Worm (Caenorhabditis elegans): ENCODE measurements around the gene kcnl-1.

Gene kcnl-1

ce11 chrV:19637890-19638289, 72.7 kb downstream of the kcnl-1 start:
- TF ChIP-seq nhr-12 (tag; optimal IDR thresholded peaks at IDR 0.05), result no peak
- TF ChIP-seq gmeb-1 (tag; optimal IDR thresholded peaks at IDR 0.05), result no peak
- no peak for TF ChIP-seq ztf-11 (tag; optimal IDR thresholded peaks at IDR 0.05)
- TF ChIP-seq R02D3.7 (tag; optimal IDR thresholded peaks at IDR 0.05), result no peak
- TF ChIP-seq dmd-4 (tag; optimal IDR thresholded peaks at IDR 0.05), result no peak

ce11 chrV:19640808-19641207, 75.6 kb downstream of the kcnl-1 start, which contains the start of gene Y43F8C.6:
TSS of gene Y43F8C.6 (minus strand) at chrV:19640908.
- no peak for TF ChIP-seq ZK546.5 (tag; optimal IDR thresholded peaks at IDR 0.05)
- no peak for TF ChIP-seq ceh-16 (tag; optimal IDR thresholded peaks at IDR 0.05)

- peak; percentile 66 for TF ChIP-seq gmeb-1 (tag; optimal IDR thresholded peaks at IDR 0.05)
- TF ChIP-seq nhr-6 (tag; optimal IDR thresholded peaks at IDR 0.05), result peak; percentile 15
- no peak for TF ChIP-seq nhr-23 (tag; optimal IDR thresholded peaks at IDR 0.05)
- peak; percentile 59 for TF ChIP-seq nhr-11 (tag; optimal IDR thresholded peaks at IDR 0.05)
- peak; percentile 79 for TF ChIP-seq fos-1 (tag; optimal IDR thresholded peaks at IDR 0.05)
- TF ChIP-seq sma-3 (GFP tag; optimal IDR thresholded peaks at IDR 0.05), result peak; percentile 84
- no peak for TF ChIP-seq skn-1 (tag; optimal IDR thresholded peaks at IDR 0.05)
- TF ChIP-seq sem-4 (tag; optimal IDR thresholded peaks at IDR 0.05), result peak; percentile 11
- no peak for TF ChIP-seq unc-62 (GFP tag; optimal IDR thresholded peaks at IDR 0.05)
- TF ChIP-seq R02D3.7 (tag; optimal IDR thresholded peaks at IDR 0.05), result no peak
- TF ChIP-seq ZK546.5 (tag; optimal IDR thresholded peaks at IDR 0.05), result no peak
- no peak for TF ChIP-seq unc-39 (tag; optimal IDR thresholded peaks at IDR 0.05)
- no peak for TF ChIP-seq alr-1 (tag; optimal IDR thresholded peaks at IDR 0.05)
- no peak for TF ChIP-seq ama-1 (optimal IDR thresholded peaks at IDR 0.05)
- TF ChIP-seq lin-13 (GFP tag; optimal IDR thresholded peaks at IDR 0.05), result peak; percentile 84
- TF ChIP-seq ztf-11 (tag; optimal IDR thresholded peaks at IDR 0.05), result no peak
- TF ChIP-seq snpc-4 (tag; optimal IDR thresholded peaks at IDR 0.05), result peak; percentile 27
- TF ChIP-seq nhr-10 (tag; optimal IDR thresholded peaks at IDR 0.05), result peak; percentile 37
- TF ChIP-seq lin-11 (tag; optimal IDR thresholded peaks at IDR 0.05), result peak; percentile 64
- no peak for TF ChIP-seq nhr-12 (tag; optimal IDR thresholded peaks at IDR 0.05)
- TF ChIP-seq unc-55 (GFP tag; optimal IDR thresholded peaks at IDR 0.05), result peak; percentile 82
- TF ChIP-seq nhr-129 (tag; optimal IDR thresholded peaks at IDR 0.05), result peak; percentile 58
- peak; percentile 14 for TF ChIP-seq ceh-16 (tag; optimal IDR thresholded peaks at IDR 0.05)
- TF ChIP-seq ceh-82 (tag; optimal IDR thresholded peaks at IDR 0.05), result no peak
- peak; percentile 82 for TF ChIP-seq F13H6.1 (tag; optimal IDR thresholded peaks at IDR 0.05)
- no peak for TF ChIP-seq lin-39 (tag; optimal IDR thresholded peaks at IDR 0.05)
- TF ChIP-seq nhr-77 (tag; optimal IDR thresholded peaks at IDR 0.05), result no peak
- TF ChIP-seq nhr-25 (tag; optimal IDR thresholded peaks at IDR 0.05), result peak; percentile 17
- peak; percentile 42 for TF ChIP-seq zag-1 (tag; optimal IDR thresholded peaks at IDR 0.05)
- TF ChIP-seq mdl-1 (tag; optimal IDR thresholded peaks at IDR 0.05), result peak in 1 of 2 experiments; percentile 53
- no peak for TF ChIP-seq mbf-1 (tag; optimal IDR thresholded peaks at IDR 0.05)
- peak; percentile 45 for TF ChIP-seq mab-5 (tag; optimal IDR thresholded peaks at IDR 0.05)
- no peak for TF ChIP-seq dmd-4 (tag; optimal IDR thresholded peaks at IDR 0.05)
- TF ChIP-seq sma-9 (GFP tag; optimal IDR thresholded peaks at IDR 0.05), result no peak
- TF ChIP-seq sma-9 (tag; optimal IDR thresholded peaks at IDR 0.05), result no peak
- peak; percentile 10 for TF ChIP-seq ztf-4 (tag; optimal IDR thresholded peaks at IDR 0.05)
- peak; percentile 77 for TF ChIP-seq crh-2 (tag; optimal IDR thresholded peaks at IDR 0.05)
- TF ChIP-seq ztf-1 (GFP tag; conservative IDR thresholded peaks at IDR 0.05), result no peak
- TF ChIP-seq C34F6.9 (tag; optimal IDR thresholded peaks at IDR 0.05), result peak; percentile 65
- TF ChIP-seq elt-1 (tag; optimal IDR thresholded peaks at IDR 0.05), result no peak
- no peak for TF ChIP-seq peb-1 (tag; optimal IDR thresholded peaks at IDR 0.05)
- no peak for TF ChIP-seq elt-3 (tag; optimal IDR thresholded peaks at IDR 0.05)
- peak; percentile 84 to 86 for TF ChIP-seq lsy-2 (tag; optimal IDR thresholded peaks at IDR 0.05)
- TF ChIP-seq egl-27 (tag; optimal IDR thresholded peaks at IDR 0.05), result peak; percentile 57
- no peak for TF ChIP-seq nhr-237 (tag; optimal IDR thresholded peaks at IDR 0.05)
- TF ChIP-seq nhr-21 (tag; optimal IDR thresholded peaks at IDR 0.05), result peak; percentile 82
- no peak for TF ChIP-seq blmp-1 (tag; optimal IDR thresholded peaks at IDR 0.05; ENCODE audit: insufficient read depth)
- TF ChIP-seq aly-2 (tag; optimal IDR thresholded peaks at IDR 0.05), result no peak
- peak; percentile 85 for TF ChIP-seq Y55F3AM.14 (GFP tag; optimal IDR thresholded peaks at IDR 0.05)
Measured at ce11 chrV:19643015-19643414, 77.8 kb downstream of the kcnl-1 start.
